Fruit fly (Drosophila melanogaster) whole organism, adult: Measurements from ENCODE around the gene PKD.

Source experiments
- CG11617 ChIP-seq: fragments of 200-800 bp; sonication (Bioruptor generic); optimal IDR thresholded peaks from 2 replicates; lab custom pipeline; 2017; ENCODE audit warnings: mild to moderate bottlenecking, missing biosample characterization, missing genetic modification reagents, missing genetic modification characterization
- CG12768 ChIP-seq: fragments of 200-800 bp; sonication (Bioruptor generic); optimal IDR thresholded peaks from 2 replicates; lab custom pipeline; 2017; ENCODE audit warnings: missing biosample characterization, missing genetic modification characterization, mild to moderate bottlenecking, moderate library complexity, missing genetic modification reagents
- CG14711 ChIP-seq: fragments of 200-800 bp; sonication (Bioruptor generic); optimal IDR thresholded peaks from 2 replicates; lab custom pipeline; 2018; ENCODE audit warnings: missing biosample characterization, mild to moderate bottlenecking, missing genetic modification characterization, moderate library complexity
- CG1620 ChIP-seq: fragments of 200-800 bp; sonication (Bioruptor generic); optimal IDR thresholded peaks from 2 replicates; lab custom pipeline; 2016; ENCODE audit warnings: missing biosample characterization, missing genetic modification characterization
- CG33017 ChIP-seq: fragments of 200-800 bp; sonication (Bioruptor generic); optimal IDR thresholded peaks from 2 replicates; lab custom pipeline; 2018; ENCODE audit warnings: missing biosample characterization, mild to moderate bottlenecking, missing genetic modification characterization, moderate library complexity
- CG5204 ChIP-seq: fragments of 200-800 bp; sonication (Bioruptor generic); optimal IDR thresholded peaks from 2 replicates; lab custom pipeline; 2016; ENCODE audit warnings: missing biosample characterization, missing genetic modification characterization
- CG7045 ChIP-seq: fragments of 200-800 bp; sonication (Bioruptor generic); optimal IDR thresholded peaks from 2 replicates; lab custom pipeline; 2017; ENCODE audit warnings: missing biosample characterization, mild to moderate bottlenecking, missing genetic modification characterization
- CG7101 ChIP-seq: fragments of 200-800 bp; sonication (Bioruptor generic); optimal IDR thresholded peaks from 2 replicates; lab custom pipeline; 2018; ENCODE audit warnings: missing biosample characterization, mild to moderate bottlenecking, missing genetic modification characterization, moderate library complexity
- Clk ChIP-seq: fragments of 200-800 bp; sonication (Bioruptor generic); optimal IDR thresholded peaks from 2 replicates; lab custom pipeline; 2017; ENCODE audit warnings: missing biosample characterization, missing genetic modification characterization
- Crg-1 ChIP-seq: fragments of 200-800 bp; sonication (Bioruptor generic); optimal IDR thresholded peaks from 2 replicates; lab custom pipeline; 2016; ENCODE audit warnings: missing biosample characterization, missing genetic modification characterization
- Hr96 ChIP-seq: fragments of 200-800 bp; sonication (Bioruptor generic); optimal IDR thresholded peaks from 2 replicates; lab custom pipeline; 2016; ENCODE audit warnings: missing biosample characterization, missing genetic modification characterization
- Mnt ChIP-seq: fragments of 200-800 bp; sonication (Bioruptor generic); optimal IDR thresholded peaks from 2 replicates; lab custom pipeline; 2016; ENCODE audit warnings: missing biosample characterization, mild to moderate bottlenecking, missing genetic modification characterization
- bab1 ChIP-seq: fragments of 200-800 bp; sonication (Bioruptor generic); optimal IDR thresholded peaks from 3 replicates; lab custom pipeline; 2019; ENCODE audit warnings: missing biosample characterization, mild to moderate bottlenecking, missing genetic modification characterization, moderate library complexity
- cic ChIP-seq: fragments of 200-800 bp; sonication (Bioruptor generic); optimal IDR thresholded peaks from 2 replicates; lab custom pipeline; 2017; ENCODE audit warnings: missing biosample characterization, mild to moderate bottlenecking, missing genetic modification characterization, moderate library complexity
- cnc ChIP-seq, 2 experiments: fragments of >200 bp; optimal IDR thresholded peaks; 2 replicates each; lab custom pipeline; 2017
- kay ChIP-seq: fragments of 200-800 bp; sonication (Bioruptor generic); peaks from one replicate; lab custom pipeline; 2016; ENCODE audit warnings: missing biosample characterization, missing genetic modification characterization, borderline replicate concordance
- ovo ChIP-seq: fragments of 200-800 bp; sonication (Bioruptor generic); optimal IDR thresholded peaks from 2 replicates; lab custom pipeline; 2016; ENCODE audit warnings: missing biosample characterization, missing genetic modification characterization
- pad ChIP-seq: fragments of 200-800 bp; sonication (Bioruptor generic); optimal IDR thresholded peaks from 3 replicates; lab custom pipeline; 2017; ENCODE audit warnings: missing biosample characterization, missing genetic modification characterization, mild to moderate bottlenecking, moderate library complexity, missing genetic modification reagents
- tj ChIP-seq: fragments of 200-800 bp; sonication (Bioruptor generic); optimal IDR thresholded peaks from 3 replicates; lab custom pipeline; 2017; ENCODE audit warnings: missing biosample characterization, mild to moderate bottlenecking, missing genetic modification characterization, moderate library complexity
- toe ChIP-seq: fragments of 200-800 bp; sonication (Bioruptor generic); optimal IDR thresholded peaks from 2 replicates; lab custom pipeline; 2016; ENCODE audit warnings: missing biosample characterization, missing genetic modification characterization

PKD gene

dm6 chr3R:18314824-18315690 is 850 bp upstream of the PKD start:
- TF ChIP-seq bab1 (no peak), toe (no peak), CG5204 (peak; percentile 18), Hr96 (GFP tag; lab: Kevin White, UChicago) (peak; percentile 1), cic (GFP tag; lab: Kevin White, UChicago) (peak; percentile 2), CG1620 (no peak), CG14711 (tag; lab: Kevin White, UChicago) (peak; percentile 70), CG33017 (tag; lab: Kevin White, UChicago) (peak; percentile 84), ovo (GFP tag; lab: Kevin White, UChicago) (no peak), kay (GFP tag; lab: Kevin White, UChicago) (no peak), CG7101 (peak; percentile 46), Clk (GFP tag; lab: Kevin White, UChicago) (no peak), Crg-1 (no peak), pad (GFP tag; lab: Kevin White, UChicago) (no peak), CG11617 (GFP tag; lab: Kevin White, UChicago) (no peak), Mnt (GFP tag; lab: Kevin White, UChicago) (no peak), tj (GFP tag; lab: Kevin White, UChicago) (no peak), CG7045 (GFP tag; lab: Kevin White, UChicago) (peak; percentile 13), cnc (optimal IDR thresholded peaks at IDR 0.05; lab: Kevin White, UChicago) (no peak), CG12768 (GFP tag; lab: Kevin White, UChicago) (peak; percentile 31)

dm6 chr3R:18312761-18313160 is 1.4 kb downstream of the PKD start:
- TF ChIP-seq kay (GFP tag; lab: Kevin White, UChicago) (peak; percentile 84), CG11617 (GFP tag; lab: Kevin White, UChicago) (no peak)

dm6 chr3R:18311368-18311919 is 2.8 kb downstream of the PKD start:
- TF ChIP-seq CG11617 (GFP tag; lab: Kevin White, UChicago) (peak; percentile 44), pad (GFP tag; lab: Kevin White, UChicago) (peak; percentile 32), cnc (optimal IDR thresholded peaks at IDR 0.05; lab: Kevin White, UChicago) (no peak), CG12768 (GFP tag; lab: Kevin White, UChicago) (peak; percentile 26), bab1 (no peak), CG33017 (tag; lab: Kevin White, UChicago) (peak; percentile 74), CG1620 (no peak), CG5204 (no peak), Mnt (GFP tag; lab: Kevin White, UChicago) (no peak), tj (GFP tag; lab: Kevin White, UChicago) (no peak), CG7101 (peak; percentile 59), cic (GFP tag; lab: Kevin White, UChicago) (peak; percentile 36), Hr96 (GFP tag; lab: Kevin White, UChicago) (no peak), ovo (GFP tag; lab: Kevin White, UChicago) (peak; percentile 59), Crg-1 (no peak), CG14711 (tag; lab: Kevin White, UChicago) (no peak), CG7045 (GFP tag; lab: Kevin White, UChicago) (no peak), kay (GFP tag; lab: Kevin White, UChicago) (no peak), Clk (GFP tag; lab: Kevin White, UChicago) (peak; percentile 42)

- TF ChIP-seq CG33017 (tag; lab: Kevin White, UChicago): no peak
- TF ChIP-seq Mnt (GFP tag; lab: Kevin White, UChicago): no peak
- TF ChIP-seq CG12768 (GFP tag; lab: Kevin White, UChicago): no peak
- TF ChIP-seq pad (GFP tag; lab: Kevin White, UChicago): no peak
- no peak for TF ChIP-seq CG7101
- no peak for TF ChIP-seq tj (GFP tag; lab: Kevin White, UChicago)
- no peak for TF ChIP-seq CG7045 (GFP tag; lab: Kevin White, UChicago)
- TF ChIP-seq CG14711 (tag; lab: Kevin White, UChicago): no peak
- TF ChIP-seq CG5204: no peak
- TF ChIP-seq Hr96 (GFP tag; lab: Kevin White, UChicago): no peak
- no peak for TF ChIP-seq CG11617 (GFP tag; lab: Kevin White, UChicago)
- no peak for TF ChIP-seq cic (GFP tag; lab: Kevin White, UChicago)
Measured at dm6 chr3R:18310766-18311367, 3.3 kb downstream of the PKD start.

- TF ChIP-seq cic (GFP tag; lab: Kevin White, UChicago) (no peak), cnc (optimal IDR thresholded peaks at IDR 0.05; lab: Kevin White, UChicago) (no peak), CG5204 (no peak)
Measured at dm6 chr3R:18309910-18310309, 4.3 kb downstream of the PKD start.

- TF ChIP-seq CG11617 (GFP tag; lab: Kevin White, UChicago): no peak
- TF ChIP-seq Hr96 (GFP tag; lab: Kevin White, UChicago): no peak
- no peak for TF ChIP-seq toe
- no peak for TF ChIP-seq cic (GFP tag; lab: Kevin White, UChicago)
- no peak for TF ChIP-seq CG7045 (GFP tag; lab: Kevin White, UChicago)
- TF ChIP-seq cnc (optimal IDR thresholded peaks at IDR 0.05; lab: Kevin White, UChicago): no peak
- no peak for TF ChIP-seq CG14711 (tag; lab: Kevin White, UChicago)
- TF ChIP-seq pad (GFP tag; lab: Kevin White, UChicago): no peak
- TF ChIP-seq CG1620: no peak
- TF ChIP-seq CG5204: no peak
- no peak for TF ChIP-seq ovo (GFP tag; lab: Kevin White, UChicago)
Measured at dm6 chr3R:18302749-18303148, 11.5 kb downstream of the PKD start, which contains the start of gene CG7126. Gene CG7126, minus strand, starts transcription at chr3R:18302849.
